Worm (Caenorhabditis elegans): ENCODE data around the gene D2096.10.

D2096.10 gene

ce11 chrIV:8366295-8366694 lies 22.7 kb downstream of the D2096.10 start, which contains the start of gene aagr-1:
aagr-1 (plus strand) TSS chrIV:8366521.
- TF ChIP-seq mxl-2 (GFP tag; conservative IDR thresholded peaks at IDR 0.05) (no peak), nhr-25 (tag; optimal IDR thresholded peaks at IDR 0.05; ENCODE audit: borderline replicate concordance, insufficient read depth) (no peak), daf-16 (GFP tag; optimal IDR thresholded peaks at IDR 0.05) (no peak), daf-16 (tag; optimal IDR thresholded peaks at IDR 0.05) (peak; percentile 46), arid-1 (GFP tag; conservative IDR thresholded peaks at IDR 0.05) (no peak), Y5F2A.4 (GFP tag; optimal IDR thresholded peaks at IDR 0.05) (no peak), Y75B8A.6 (GFP tag; IDR thresholded peaks at IDR 0.05) (no peak), rbr-2 (tag; optimal IDR thresholded peaks at IDR 0.05) (no peak), aha-1 (tag) (no peak), dmd-9 (GFP tag; IDR thresholded peaks at IDR 0.05) (no peak), hlh-11 (tag; optimal IDR thresholded peaks at IDR 0.05) (peak; percentile 39), unc-130 (GFP tag; optimal IDR thresholded peaks at IDR 0.05) (no peak), ceh-62 (tag; optimal IDR thresholded peaks at IDR 0.05) (no peak), dmd-6 (GFP tag; IDR thresholded peaks at IDR 0.05) (peak; percentile 79), dpl-1 (GFP tag; optimal IDR thresholded peaks at IDR 0.05) (no peak), fkh-10 (GFP tag; optimal IDR thresholded peaks at IDR 0.05) (no peak), ces-1 (GFP tag; optimal IDR thresholded peaks at IDR 0.05) (no peak), nhr-10 (tag; optimal IDR thresholded peaks at IDR 0.05) (no peak), aly-2 (tag; optimal IDR thresholded peaks at IDR 0.05) (no peak), saeg-2 (GFP tag; IDR thresholded peaks at IDR 0.05) (no peak), nhr-11 (tag; optimal IDR thresholded peaks at IDR 0.05) (no peak), spr-3 (GFP tag; optimal IDR thresholded peaks at IDR 0.05) (no peak), ceh-44 (GFP tag; IDR thresholded peaks at IDR 0.05) (no peak), duxl-1 (tag; optimal IDR thresholded peaks at IDR 0.05; ENCODE audit: poor library complexity) (no peak), mxl-3 (GFP tag; optimal IDR thresholded peaks at IDR 0.05) (peak; percentile 13), hif-1 (tag; optimal IDR thresholded peaks at IDR 0.05) (no peak), hmg-1.1 (GFP tag; IDR thresholded peaks at IDR 0.05) (no peak), egl-27 (tag; optimal IDR thresholded peaks at IDR 0.05) (no peak), unc-39 (tag; optimal IDR thresholded peaks at IDR 0.05) (no peak), nhr-42 (GFP tag; IDR thresholded peaks at IDR 0.05) (no peak), skn-1 (tag; optimal IDR thresholded peaks at IDR 0.05) (no peak), ctbp-1 (GFP tag; IDR thresholded peaks at IDR 0.05) (no peak), T20F7.1 (GFP tag; optimal IDR thresholded peaks at IDR 0.05) (no peak), dmd-8 (GFP tag; IDR thresholded peaks at IDR 0.05) (no peak), ceh-82 (tag; optimal IDR thresholded peaks at IDR 0.05) (no peak), lin-39 (tag; optimal IDR thresholded peaks at IDR 0.05) (no peak), mdl-1 (tag; optimal IDR thresholded peaks at IDR 0.05) (peak in 1 of 2 experiments; percentile 53), pha-4 (GFP tag; IDR thresholded peaks at IDR 0.05) (no peak), pha-4 (tag; optimal IDR thresholded peaks at IDR 0.05) (no peak), jun-1 (tag; optimal IDR thresholded peaks at IDR 0.05) (no peak), set-16 (GFP tag; IDR thresholded peaks at IDR 0.05) (no peak), ZK337.2 (GFP tag; IDR thresholded peaks at IDR 0.05) (no peak), F49E8.2 (tag; optimal IDR thresholded peaks at IDR 0.05; ENCODE audit: borderline replicate concordance) (no peak), sdz-12 (GFP tag; optimal IDR thresholded peaks at IDR 0.05) (no peak), dve-1 (tag; optimal IDR thresholded peaks at IDR 0.05; ENCODE audit: insufficient read depth) (peak; percentile 42), nhr-77 (tag; optimal IDR thresholded peaks at IDR 0.05) (no peak), lin-29 (GFP tag; IDR thresholded peaks at IDR 0.05) (no peak), T26A8.4 (GFP tag; IDR thresholded peaks at IDR 0.05) (no peak), nhr-28 (tag; optimal IDR thresholded peaks at IDR 0.05) (peak; percentile 47), egl-43 (GFP tag; IDR thresholded peaks at IDR 0.05) (no peak), daf-19 (GFP tag; conservative IDR thresholded peaks at IDR 0.05) (no peak), ceh-28 (tag; optimal IDR thresholded peaks at IDR 0.05) (no peak), nhr-6 (tag; optimal IDR thresholded peaks at IDR 0.05) (no peak)

All from whole organism, L4 larva.